Fruit fly (Drosophila melanogaster) whole organism, embryonic: ENCODE results near the gene CG31176.

Experiments used
- Aef1 ChIP-seq: fragments of 200-800 bp; sonication (Bioruptor generic); IDR thresholded peaks from 3 replicates; pipeline ENCODE4 v1.3.6; 2022; ENCODE audit warnings: missing biosample characterization, missing genetic modification characterization
- Bgb ChIP-seq: fragments of 200-800 bp; sonication (Bioruptor generic); IDR thresholded peaks from 2 replicates; pipeline ENCODE4 v1.3.6; 2022; ENCODE audit warnings: missing biosample characterization, missing genetic modification characterization; ENCODE audit not compliant: partially characterized antibody
- CG10274 ChIP-seq: fragments of 200-800 bp; sonication (Bioruptor generic); optimal IDR thresholded peaks from 3 replicates; lab custom pipeline; 2017; ENCODE audit warnings: missing biosample characterization, mild to moderate bottlenecking, missing genetic modification characterization
- CG10462 ChIP-seq: fragments of 200-800 bp; sonication (Bioruptor generic); optimal IDR thresholded peaks from 2 replicates; lab custom pipeline; 2016; ENCODE audit warnings: missing biosample characterization, missing genetic modification characterization
- CG11504 ChIP-seq: fragments of 200-800 bp; sonication (Bioruptor generic); optimal IDR thresholded peaks from 3 replicates; lab custom pipeline; 2019; ENCODE audit warnings: missing biosample characterization, mild to moderate bottlenecking, missing genetic modification characterization, moderate library complexity
- CG11695 ChIP-seq: fragments of 200-800 bp; sonication (Bioruptor generic); IDR thresholded peaks from 3 replicates; pipeline ENCODE4 v1.3.6; 2022; ENCODE audit warnings: missing biosample characterization, missing genetic modification characterization
- CG11696 ChIP-seq: fragments of 200-800 bp; sonication (Bioruptor generic); IDR thresholded peaks from 2 replicates; pipeline ENCODE4 v1.3.6; 2022; ENCODE audit warnings: missing biosample characterization, missing genetic modification characterization
- CG1233 ChIP-seq: fragments of 200-800 bp; sonication (Bioruptor generic); optimal IDR thresholded peaks from 4 replicates; lab custom pipeline; 2018; ENCODE audit warnings: missing biosample characterization, mild to moderate bottlenecking, missing genetic modification characterization
- CG12391 ChIP-seq: fragments of 200-800 bp; sonication (Bioruptor generic); optimal IDR thresholded peaks from 3 replicates; lab custom pipeline; 2018; ENCODE audit warnings: missing biosample characterization, mild to moderate bottlenecking, missing genetic modification characterization, moderate library complexity
- CG12769 ChIP-seq: fragments of 200-800 bp; sonication (Bioruptor generic); optimal IDR thresholded peaks from 2 replicates; lab custom pipeline; 2019; ENCODE audit warnings: missing biosample characterization, mild to moderate bottlenecking, missing genetic modification characterization, moderate library complexity
- CG13424 ChIP-seq: fragments of 200-800 bp; sonication (Bioruptor generic); optimal IDR thresholded peaks from 2 replicates; lab custom pipeline; 2019; ENCODE audit warnings: missing biosample characterization, mild to moderate bottlenecking, missing genetic modification characterization, moderate library complexity
- CG14965 ChIP-seq: fragments of 200-800 bp; sonication (Bioruptor generic); optimal IDR thresholded peaks from 2 replicates; lab custom pipeline; 2016; ENCODE audit warnings: missing biosample characterization, missing genetic modification characterization, borderline replicate concordance
- CG16779 ChIP-seq: fragments of 200-800 bp; sonication (Bioruptor generic); IDR thresholded peaks from 2 replicates; pipeline ENCODE4 v1.3.6; 2022; ENCODE audit warnings: missing biosample characterization, missing genetic modification characterization
- CG16815 ChIP-seq: fragments of 200-800 bp; sonication (Bioruptor generic); optimal IDR thresholded peaks from 3 replicates; lab custom pipeline; 2017; ENCODE audit warnings: missing biosample characterization, mild to moderate bottlenecking, missing genetic modification characterization
- CG17612 ChIP-seq: fragments of 200-800 bp; sonication (Bioruptor generic); IDR thresholded peaks from 2 replicates; pipeline ENCODE4 v1.3.6; 2022; ENCODE audit warnings: missing biosample characterization, missing genetic modification characterization
- CG18764 ChIP-seq: fragments of 200-800 bp; sonication (Bioruptor generic); optimal IDR thresholded peaks from 3 replicates; lab custom pipeline; 2016; ENCODE audit warnings: missing biosample characterization, missing genetic modification characterization
- CG32532 ChIP-seq: fragments of 200-800 bp; sonication (Bioruptor generic); IDR thresholded peaks from 2 replicates; pipeline ENCODE4 v1.3.6; 2022; ENCODE audit warnings: missing biosample characterization, missing genetic modification characterization
- CG4328 ChIP-seq: fragments of 200-800 bp; sonication (Bioruptor generic); optimal IDR thresholded peaks from 3 replicates; lab custom pipeline; 2017; ENCODE audit warnings: missing biosample characterization, missing genetic modification reagents, missing genetic modification characterization
- CG4360 ChIP-seq: fragments of 200-800 bp; sonication (Bioruptor generic); IDR thresholded peaks from 2 replicates; pipeline ENCODE4 v1.3.6; 2022; ENCODE audit warnings: missing biosample characterization, missing genetic modification characterization
- CG4404 ChIP-seq: fragments of 200-800 bp; sonication (Bioruptor generic); IDR thresholded peaks from 2 replicates; pipeline ENCODE4 v1.3.6; 2022; ENCODE audit warnings: missing biosample characterization, missing genetic modification characterization
- CG5245 ChIP-seq: fragments of 200-800 bp; sonication (Bioruptor generic); optimal IDR thresholded peaks from 3 replicates; lab custom pipeline; 2016; ENCODE audit warnings: missing biosample characterization, missing genetic modification characterization
- CG7271 ChIP-seq: fragments of 200-800 bp; sonication (Bioruptor generic); optimal IDR thresholded peaks from 2 replicates; lab custom pipeline; 2018; ENCODE audit warnings: missing biosample characterization, mild to moderate bottlenecking, missing genetic modification characterization, moderate library complexity
- CG7786 ChIP-seq: fragments of 200-800 bp; sonication (Bioruptor generic); optimal IDR thresholded peaks from 2 replicates; lab custom pipeline; 2016; ENCODE audit warnings: missing biosample characterization, missing genetic modification characterization
- CG9817 ChIP-seq: fragments of 200-800 bp; sonication (Bioruptor generic); optimal IDR thresholded peaks from 2 replicates; lab custom pipeline; 2018; ENCODE audit warnings: missing biosample characterization, mild to moderate bottlenecking, missing genetic modification characterization, moderate library complexity
- Camta ChIP-seq: fragments of 200-800 bp; sonication (Bioruptor generic); optimal IDR thresholded peaks from 2 replicates; lab custom pipeline; 2016; ENCODE audit warnings: missing biosample characterization, missing genetic modification characterization
- CrebB ChIP-seq: fragments of 200-800 bp; sonication (Bioruptor generic); optimal IDR thresholded peaks from 3 replicates; lab custom pipeline; 2018; ENCODE audit warnings: missing biosample characterization, mild to moderate bottlenecking, missing genetic modification characterization
- Doc2 ChIP-seq: fragments of 200-800 bp; sonication (Bioruptor generic); IDR thresholded peaks from 2 replicates; pipeline ENCODE4 v1.3.6; 2022; ENCODE audit warnings: missing biosample characterization, missing genetic modification characterization
- Fer1 ChIP-seq: fragments of 200-800 bp; sonication (Bioruptor generic); optimal IDR thresholded peaks from 2 replicates; lab custom pipeline; 2017; ENCODE audit warnings: missing biosample characterization, mild to moderate bottlenecking, missing genetic modification characterization
- Fer2 ChIP-seq: fragments of 200-800 bp; sonication (Bioruptor generic); optimal IDR thresholded peaks from 2 replicates; lab custom pipeline; 2018; ENCODE audit warnings: missing biosample characterization, mild to moderate bottlenecking, missing genetic modification characterization, moderate library complexity
- Hsf ChIP-seq: fragments of 200-800 bp; sonication (Bioruptor generic); optimal IDR thresholded peaks from 3 replicates; lab custom pipeline; 2016; ENCODE audit warnings: missing biosample characterization, missing genetic modification characterization
- MESR4 ChIP-seq: fragments of 200-800 bp; sonication (Bioruptor generic); optimal IDR thresholded peaks from 2 replicates; lab custom pipeline; 2018; ENCODE audit warnings: missing biosample characterization, mild to moderate bottlenecking, missing genetic modification characterization, moderate library complexity
- NK7.1 ChIP-seq: fragments of 200-800 bp; sonication (Bioruptor generic); optimal IDR thresholded peaks from 3 replicates; lab custom pipeline; 2016; ENCODE audit warnings: missing biosample characterization, missing genetic modification characterization
- NfI ChIP-seq: fragments of 200-800 bp; sonication (Bioruptor generic); optimal IDR thresholded peaks from 3 replicates; lab custom pipeline; 2018; ENCODE audit warnings: missing biosample characterization, mild to moderate bottlenecking, missing genetic modification characterization, moderate library complexity
- Oli ChIP-seq: fragments of 200-800 bp; sonication (Bioruptor generic); optimal IDR thresholded peaks from 2 replicates; lab custom pipeline; 2018; ENCODE audit warnings: missing biosample characterization, mild to moderate bottlenecking, missing genetic modification characterization, moderate library complexity
- PHDP ChIP-seq: fragments of 200-800 bp; sonication (Bioruptor generic); optimal IDR thresholded peaks from 3 replicates; lab custom pipeline; 2018; ENCODE audit warnings: missing biosample characterization, mild to moderate bottlenecking, missing genetic modification characterization, moderate library complexity
- Ptx1 ChIP-seq: fragments of 200-800 bp; sonication (Bioruptor generic); IDR thresholded peaks from 2 replicates; pipeline ENCODE4 v1.3.6; 2022; ENCODE audit warnings: missing biosample characterization, missing genetic modification characterization
- Sry-β ChIP-seq: fragments of 200-800 bp; sonication (Bioruptor generic); optimal IDR thresholded peaks from 2 replicates; lab custom pipeline; 2018; ENCODE audit warnings: missing biosample characterization, mild to moderate bottlenecking, missing genetic modification characterization, moderate library complexity
- Ssrp ChIP-seq: fragments of 200-800 bp; sonication (Bioruptor generic); optimal IDR thresholded peaks from 2 replicates; lab custom pipeline; 2018; ENCODE audit warnings: missing biosample characterization, mild to moderate bottlenecking, missing genetic modification characterization, moderate library complexity
- Taf1 ChIP-seq: fragments of 200-800 bp; sonication (Bioruptor generic); IDR thresholded peaks from 2 replicates; pipeline ENCODE4 v1.3.6; 2022; ENCODE audit warnings: missing biosample characterization, missing genetic modification characterization
- aop ChIP-seq: fragments of 200-800 bp; sonication (Bioruptor generic); IDR thresholded peaks from 2 replicates; pipeline ENCODE4 v1.3.6; 2022; ENCODE audit warnings: missing biosample characterization, missing genetic modification characterization
- crc ChIP-seq: fragments of 200-800 bp; sonication (Bioruptor generic); optimal IDR thresholded peaks from 2 replicates; lab custom pipeline; 2016; ENCODE audit warnings: missing biosample characterization, missing genetic modification characterization
- crol ChIP-seq: fragments of 200-800 bp; sonication (Bioruptor generic); IDR thresholded peaks from 2 replicates; pipeline ENCODE4 v1.3.6; 2022; ENCODE audit warnings: missing biosample characterization, missing genetic modification characterization
- dmrt99B ChIP-seq: fragments of 200-800 bp; sonication (Bioruptor generic); optimal IDR thresholded peaks from 2 replicates; lab custom pipeline; 2018; ENCODE audit warnings: missing biosample characterization, mild to moderate bottlenecking, missing genetic modification characterization, moderate library complexity
- eyg ChIP-seq: fragments of 200-800 bp; sonication (Bioruptor generic); optimal IDR thresholded peaks from 3 replicates; lab custom pipeline; 2016; ENCODE audit warnings: missing biosample characterization, missing genetic modification characterization
- knrl ChIP-seq: fragments of 200-800 bp; sonication (Bioruptor generic); IDR thresholded peaks from 3 replicates; pipeline ENCODE4 v1.3.6; 2022; ENCODE audit warnings: missing biosample characterization, missing genetic modification characterization; ENCODE audit not compliant: partially characterized antibody
- oc ChIP-seq: fragments of 200-800 bp; sonication (Bioruptor generic); optimal IDR thresholded peaks from 2 replicates; lab custom pipeline; 2018; ENCODE audit warnings: missing biosample characterization, mild to moderate bottlenecking, missing genetic modification characterization, moderate library complexity
- prd ChIP-seq, 3 experiments: fragments of >200 bp in 2 of 3; fragments of 200-800 bp in 1 of 3; sonication (Bioruptor generic) in 1 of 3; optimal IDR thresholded peaks in 2 of 3; IDR thresholded peaks in 1 of 3; 2 replicates in 2 of 3; 3 replicates in 1 of 3; pipeline versions ENCODE4 v1.3.6 to Lab custom; 2017 to 2022; ENCODE audit warnings: missing biosample characterization in 1 of 3, missing genetic modification characterization in 1 of 3
- sisA ChIP-seq: fragments of 200-800 bp; sonication (Bioruptor generic); IDR thresholded peaks from 2 replicates; pipeline ENCODE4 v1.3.6; 2022; ENCODE audit warnings: missing biosample characterization, missing genetic modification characterization
- stwl ChIP-seq: fragments of 200-800 bp; sonication (Bioruptor generic); optimal IDR thresholded peaks from 3 replicates; lab custom pipeline; 2018; ENCODE audit warnings: missing biosample characterization, mild to moderate bottlenecking, missing genetic modification characterization, moderate library complexity
- tgo ChIP-seq: fragments of 200-800 bp; sonication (Bioruptor generic); IDR thresholded peaks from 3 replicates; pipeline ENCODE4 v1.3.6; 2022; ENCODE audit warnings: missing biosample characterization, missing genetic modification characterization

CG31176 gene

dm6 chr3R:21641517-21642137 lies 77.8 kb downstream of the CG31176 start (continued):
- no peak for TF ChIP-seq prd (optimal IDR thresholded peaks at IDR 0.05; lab: Kevin White, UChicago)
- peak; percentile 85 for TF ChIP-seq prd (GFP tag; IDR thresholded peaks at IDR 0.05; lab: Robert Waterston, UW)
- TF ChIP-seq CG18764 (GFP tag; lab: Kevin White, UChicago): peak; percentile 16
- peak; percentile 35 for TF ChIP-seq CG5245 (GFP tag; lab: Kevin White, UChicago)
- TF ChIP-seq Taf1 (GFP tag; lab: Robert Waterston, UW): no peak
- TF ChIP-seq CG4360 (GFP tag; lab: Robert Waterston, UW): peak; percentile 29; the same call in 1 of the 2 replicates
- no peak for TF ChIP-seq CG32532
- no peak for TF ChIP-seq crc
- peak; percentile 61 for TF ChIP-seq CG13424
- TF ChIP-seq Ptx1 (GFP tag; lab: Robert Waterston, UW): no peak
- TF ChIP-seq CG7271 (tag; lab: Kevin White, UChicago): peak; percentile 92
- TF ChIP-seq Doc2: no peak
- TF ChIP-seq Fer1 (GFP tag; lab: Kevin White, UChicago): no peak
- no peak for TF ChIP-seq aop (GFP tag; lab: Robert Waterston, UW)
- peak; percentile 47 for TF ChIP-seq stwl (tag; lab: Kevin White, UChicago)
- no peak; the same call in 2 of the 3 replicates for TF ChIP-seq tgo
- peak; percentile 82 for TF ChIP-seq CG16815 (GFP tag; lab: Kevin White, UChicago)
- TF ChIP-seq CG11695 (GFP tag; lab: Robert Waterston, UW): no peak
- peak; percentile 58 for TF ChIP-seq CG10462
- no peak for TF ChIP-seq CG12769
- TF ChIP-seq crol (GFP tag; lab: Robert Waterston, UW): no peak
- peak; percentile 61 for TF ChIP-seq Oli (tag; lab: Kevin White, UChicago)
- TF ChIP-seq NK7.1 (GFP tag; lab: Kevin White, UChicago): no peak
- peak; percentile 44 for TF ChIP-seq Camta (GFP tag; lab: Kevin White, UChicago)
- TF ChIP-seq PHDP (tag; lab: Kevin White, UChicago): peak; percentile 0
- TF ChIP-seq CG16779 (GFP tag; lab: Robert Waterston, UW): no peak
- TF ChIP-seq Sry-β (GFP tag; lab: Kevin White, UChicago): no peak
- TF ChIP-seq CG17612 (GFP tag; lab: Robert Waterston, UW): no peak
- TF ChIP-seq CG4328 (GFP tag; lab: Kevin White, UChicago): no peak
- TF ChIP-seq oc: no peak
- no peak for TF ChIP-seq knrl (GFP tag; lab: Robert Waterston, UW)
- TF ChIP-seq MESR4 (GFP tag; lab: Kevin White, UChicago): no peak
- no peak for TF ChIP-seq CG9817
- peak; percentile 46 for TF ChIP-seq dmrt99B
- no peak for TF ChIP-seq Fer2 (tag; lab: Kevin White, UChicago)
- peak; percentile 73 for TF ChIP-seq Ssrp (tag; lab: Kevin White, UChicago)
- TF ChIP-seq Aef1 (GFP tag; lab: Robert Waterston, UW): no peak
- 0 out of 2 replicates have a peak, but pooled peaks have one; percentile 9 for TF ChIP-seq CG11696 (GFP tag; lab: Robert Waterston, UW)
- no peak for TF ChIP-seq CG10274
- TF ChIP-seq Hsf (GFP tag; lab: Kevin White, UChicago): peak; percentile 46
- TF ChIP-seq CG12391 (tag; lab: Kevin White, UChicago): peak; percentile 81
- no peak for TF ChIP-seq CG14965 (GFP tag; lab: Kevin White, UChicago)
- TF ChIP-seq CG11504 (tag; lab: Kevin White, UChicago): peak; percentile 61
- TF ChIP-seq CG1233: peak; percentile 63
- no peak for TF ChIP-seq sisA (GFP tag; lab: Robert Waterston, UW)
- TF ChIP-seq NfI (GFP tag; lab: Kevin White, UChicago): no peak
- TF ChIP-seq CrebB (tag; lab: Kevin White, UChicago): no peak
- no peak for TF ChIP-seq eyg (GFP tag; lab: Kevin White, UChicago)
- peak; percentile 35 for TF ChIP-seq CG7786 (GFP tag; lab: Kevin White, UChicago)
- TF ChIP-seq Bgb (GFP tag; lab: Robert Waterston, UW): no peak
- peak; percentile 90 for TF ChIP-seq CG4404 (GFP tag; lab: Robert Waterston, UW)
